Worm (Caenorhabditis elegans) whole organism, late embryonic: ENCODE results near the gene K02F6.8.

Experiments used
- ahr-1 ChIP-seq: sonication (generic microtip); optimal IDR thresholded peaks from 2 replicates; lab custom pipeline; 2016; ENCODE audit warnings: missing genetic modification characterization, missing compliant biosample characterization
- ama-1 ChIP-seq: fragments of 150-350 bp; optimal IDR thresholded peaks from 2 replicates; lab custom pipeline; 2014
- ceh-31 ChIP-seq: sonication (generic microtip); optimal IDR thresholded peaks from 2 replicates; lab custom pipeline; 2016; ENCODE audit warnings: missing genetic modification characterization, missing compliant biosample characterization
- dve-1 ChIP-seq: sonication (generic microtip); optimal IDR thresholded peaks from 2 replicates; lab custom pipeline; 2017; ENCODE audit warnings: antibody characterized with exemption, mild to moderate bottlenecking, missing genetic modification characterization, missing compliant biosample characterization
- eyg-1 ChIP-seq: sonication (generic microtip); optimal IDR thresholded peaks from 2 replicates; lab custom pipeline; 2016; ENCODE audit warnings: missing genotype, missing genetic modification characterization, missing compliant biosample characterization
- hlh-30 ChIP-seq: sonication (generic microtip); optimal IDR thresholded peaks from 2 replicates; lab custom pipeline; 2017; ENCODE audit warnings: antibody characterized with exemption, missing genetic modification characterization, missing compliant biosample characterization; ENCODE audit not compliant: insufficient read depth
- nfya-1 ChIP-seq: sonication (generic microtip); optimal IDR thresholded peaks from 2 replicates; lab custom pipeline; 2017; ENCODE audit warnings: missing genetic modification characterization, mild to moderate bottlenecking, missing compliant biosample characterization, antibody characterized with exemption, moderate library complexity
- nhr-11 ChIP-seq: fragments of 150-350 bp; optimal IDR thresholded peaks from 2 replicates; lab custom pipeline; 2014; ENCODE audit warnings: missing biosample characterization, missing genetic modification characterization
- pag-3 ChIP-seq: sonication (generic microtip); optimal IDR thresholded peaks from 2 replicates; lab custom pipeline; 2016; ENCODE audit warnings: missing compliant biosample characterization, missing genetic modification characterization, borderline replicate concordance
- pqm-1 ChIP-seq: sonication (generic microtip); optimal IDR thresholded peaks from 2 replicates; lab custom pipeline; 2016; ENCODE audit warnings: missing genetic modification characterization, missing compliant biosample characterization
- unc-55 ChIP-seq: sonication (generic microtip); optimal IDR thresholded peaks from 2 replicates; lab custom pipeline; 2017; ENCODE audit warnings: missing biosample characterization, missing genetic modification reagents, missing genetic modification characterization

- TF ChIP-seq ceh-31 (tag; lab: Kevin White, UChicago), result no peak
- no peak for TF ChIP-seq unc-55 (GFP tag; lab: Kevin White, UChicago)
- no peak for TF ChIP-seq dve-1
- no peak for TF ChIP-seq hlh-30 (tag; lab: Kevin White, UChicago)
- TF ChIP-seq ahr-1 (tag; lab: Kevin White, UChicago), result no peak
- TF ChIP-seq nfya-1 (tag; lab: Kevin White, UChicago), result no peak
- TF ChIP-seq ama-1 (lab: Kevin White, UChicago), result no peak
- no peak for TF ChIP-seq pqm-1 (tag; lab: Kevin White, UChicago)
- TF ChIP-seq eyg-1 (tag; lab: Kevin White, UChicago), result no peak
- no peak for TF ChIP-seq nhr-11 (tag; lab: Kevin White, UChicago)
- no peak for TF ChIP-seq pag-3 (tag; lab: Kevin White, UChicago)
Measured at ce11 chrII:2518487-2518886, 16.4 kb downstream of the K02F6.8 start.
